Fruit fly (Drosophila melanogaster) whole organism, prepupa: Measurements from ENCODE around the gene CG4907.

ENCODE experiments used
- CG11902 ChIP-seq: fragments of 200-800 bp; sonication (Bioruptor generic); optimal IDR thresholded peaks from 3 replicates; lab custom pipeline; 2016; ENCODE audit warnings: missing biosample characterization, missing genetic modification characterization
- CG1621 ChIP-seq: fragments of 200-800 bp; sonication (Bioruptor generic); optimal IDR thresholded peaks from 3 replicates; lab custom pipeline; 2018; ENCODE audit warnings: missing biosample characterization, mild to moderate bottlenecking, missing genetic modification characterization
- Eip75B ChIP-seq: fragments of 200-800 bp; sonication (Bioruptor generic); optimal IDR thresholded peaks from 3 replicates; lab custom pipeline; 2016; ENCODE audit warnings: missing biosample characterization, missing genetic modification characterization
- Hr39 ChIP-seq: fragments of 200-800 bp; sonication (Bioruptor generic); optimal IDR thresholded peaks from 2 replicates; lab custom pipeline; 2016; ENCODE audit warnings: missing biosample characterization, missing genetic modification characterization
- Lpt ChIP-seq: fragments of 200-800 bp; sonication (Bioruptor generic); optimal IDR thresholded peaks from 3 replicates; lab custom pipeline; 2016; ENCODE audit warnings: missing biosample characterization, missing genetic modification characterization
- OdsH ChIP-seq: fragments of 200-800 bp; sonication (Bioruptor generic); optimal IDR thresholded peaks from 3 replicates; lab custom pipeline; 2016; ENCODE audit warnings: missing biosample characterization, missing genetic modification characterization
- Sox14 ChIP-seq: fragments of 200-800 bp; sonication (Bioruptor generic); optimal IDR thresholded peaks from 3 replicates; lab custom pipeline; 2016; ENCODE audit warnings: missing biosample characterization, missing genetic modification characterization
- dac ChIP-seq: fragments of 200-800 bp; sonication (Bioruptor generic); optimal IDR thresholded peaks from 2 replicates; lab custom pipeline; 2017; ENCODE audit warnings: missing biosample characterization, mild to moderate bottlenecking, missing genetic modification characterization
- salr ChIP-seq, 2 experiments: fragments of 200-800 bp; sonication (Bioruptor generic); optimal IDR thresholded peaks; 3 replicates each; lab custom pipeline; 2016 to 2018; ENCODE audit warnings: missing biosample characterization in 2 of 2, missing genetic modification characterization in 2 of 2, mild to moderate bottlenecking in 1 of 2

- TF ChIP-seq Eip75B, result no peak
- no peak for TF ChIP-seq salr (GFP tag; optimal IDR thresholded peaks at IDR 0.05; lab: Kevin White, UChicago)
- TF ChIP-seq CG1621, result no peak
- TF ChIP-seq dac (GFP tag; lab: Kevin White, UChicago), result no peak
- TF ChIP-seq CG11902, result no peak
- no peak for TF ChIP-seq Lpt
- TF ChIP-seq OdsH (GFP tag; lab: Kevin White, UChicago), result no peak
- no peak for TF ChIP-seq Hr39 (GFP tag; lab: Kevin White, UChicago)
- TF ChIP-seq Sox14 (GFP tag; lab: Kevin White, UChicago), result no peak
Observed at dm6 chr3R:22757117-22757516, 46.6 kb upstream of the CG4907 start.
